Worm (Caenorhabditis elegans) whole organism, early embryonic: ENCODE results near the gene B0334.5.

Experiments
- aly-1 ChIP-seq: sonication (generic microtip); optimal IDR thresholded peaks from 2 replicates; lab custom pipeline; 2016; ENCODE audit warnings: missing genetic modification characterization, missing compliant biosample characterization
- ama-1 ChIP-seq: fragments of 150-350 bp; optimal IDR thresholded peaks from 2 replicates; lab custom pipeline; 2014
- flt-1 ChIP-seq: fragments of 200-800 bp; sonication (Bioruptor generic); IDR thresholded peaks from 2 replicates; pipeline ENCODE4 v1.3.6; 2022; ENCODE audit warnings: missing genetic modification characterization, missing compliant biosample characterization
- tbx-11 ChIP-seq: fragments of 200-800 bp; sonication (Bioruptor generic); IDR thresholded peaks from 2 replicates; pipeline ENCODE4 v1.3.6; 2022; ENCODE audit warnings: missing genetic modification characterization, missing compliant biosample characterization
- tbx-37 ChIP-seq: fragments of 200-800 bp; sonication (Bioruptor generic); conservative IDR thresholded peaks from 2 replicates; pipeline ENCODE4 v1.3.6; 2022; ENCODE audit warnings: missing genetic modification reagents, missing genetic modification characterization, missing compliant biosample characterization

ce11 chrII:11537606-11538016 is 40.1 kb downstream of the B0334.5 start:
- peak; percentile 98 for TF ChIP-seq ama-1 (lab: Kevin White, UChicago)
- TF ChIP-seq tbx-37 (GFP tag; lab: Robert Waterston, UW) = no peak
- TF ChIP-seq aly-1 (tag; lab: Kevin White, UChicago) = no peak
- TF ChIP-seq tbx-11 (GFP tag; lab: Robert Waterston, UW) = no peak
- TF ChIP-seq flt-1 (GFP tag; lab: Robert Waterston, UW) = peak; percentile 9; the same call in 1 of the 2 replicates
